Worm (Caenorhabditis elegans) whole organism, midembryonic: ENCODE measurements around the gene glr-4.

Source experiments
- med-1 ChIP-seq: sonication (generic microtip); optimal IDR thresholded peaks from 2 replicates; lab custom pipeline; 2017; ENCODE audit warnings: missing genetic modification characterization, mild to moderate bottlenecking, missing compliant biosample characterization, antibody characterized with exemption, missing genetic modification reagents; ENCODE audit not compliant: insufficient read depth
- ztf-23 ChIP-seq: fragments of 200-800 bp; sonication (Bioruptor generic); IDR thresholded peaks from 2 replicates; pipeline ENCODE4 v1.3.6; 2022; ENCODE audit warnings: missing genetic modification reagents, missing genetic modification characterization, missing compliant biosample characterization

DNA sequence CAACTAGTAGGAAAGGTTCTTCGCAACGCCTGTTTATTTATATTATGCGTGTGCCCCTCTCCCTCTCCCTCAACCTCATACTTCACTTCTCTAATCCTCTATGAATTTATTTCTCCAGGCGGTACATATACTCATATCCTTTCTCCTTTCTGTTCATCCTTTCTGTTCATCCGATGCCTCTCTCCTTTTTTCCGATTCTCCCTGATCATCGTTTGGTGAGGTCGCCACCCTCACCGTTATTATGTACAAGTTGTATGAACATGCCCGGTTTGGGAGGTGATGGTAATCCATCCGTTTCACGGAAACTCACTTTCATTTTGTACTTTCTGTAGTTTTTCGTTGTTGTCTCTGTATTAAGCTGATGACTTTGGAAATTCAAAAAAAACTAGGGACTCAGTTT, 45.6 kb upstream of the glr-4 start:
- TF ChIP-seq ztf-23 (no peak), med-1 (GFP tag; lab: Kevin White, UChicago) (no peak)
